Fruit fly (Drosophila melanogaster) whole organism, wandering third instar larva: ENCODE data around the gene CG17267.
A peak's percentile ranks its signal among the peaks of the same experiment; 100 is the strongest.

ENCODE experiments used
- Abd-B ChIP-seq: fragments of >200 bp; optimal IDR thresholded peaks from 2 replicates; lab custom pipeline; 2017; ENCODE audit warnings: missing biosample characterization, missing genetic modification characterization
- CG32264 ChIP-seq: fragments of 200-800 bp; sonication (Bioruptor generic); optimal IDR thresholded peaks from 2 replicates; lab custom pipeline; 2016; ENCODE audit warnings: missing biosample characterization, missing genetic modification characterization
- CG9705 ChIP-seq: fragments of 200-800 bp; sonication (Bioruptor generic); optimal IDR thresholded peaks from 2 replicates; lab custom pipeline; 2018; ENCODE audit warnings: missing biosample characterization, mild to moderate bottlenecking, missing genetic modification characterization
- CrebA ChIP-seq: fragments of 200-800 bp; sonication (Bioruptor generic); optimal IDR thresholded peaks from 2 replicates; lab custom pipeline; 2016; ENCODE audit warnings: missing biosample characterization, mild to moderate bottlenecking, missing genetic modification characterization, borderline replicate concordance
- Dfd ChIP-seq: fragments of >200 bp; optimal IDR thresholded peaks from 2 replicates; lab custom pipeline; 2017; ENCODE audit warnings: missing biosample characterization, missing genetic modification characterization
- Dif ChIP-seq: fragments of 200-275, 200-300 bp; sonication (Bioruptor generic); optimal IDR thresholded peaks from 2 replicates; lab custom pipeline; 2018; ENCODE audit warnings: missing biosample characterization, missing genetic modification characterization; ENCODE audit not compliant: partially characterized antibody
- GATAd ChIP-seq: sonication (Bioruptor generic); optimal IDR thresholded peaks from 2 replicates; lab custom pipeline; 2016; ENCODE audit warnings: missing biosample characterization, missing genetic modification characterization
- HLH106 ChIP-seq: fragments of 200-800 bp; optimal IDR thresholded peaks from 3 replicates; lab custom pipeline; 2019; ENCODE audit warnings: missing biosample characterization, mild to moderate bottlenecking, missing genetic modification characterization, moderate library complexity
- Hnf4 ChIP-seq: fragments of 200-800 bp; sonication (Bioruptor generic); optimal IDR thresholded peaks from 2 replicates; lab custom pipeline; 2016; ENCODE audit warnings: missing biosample characterization, mild to moderate bottlenecking, missing genetic modification characterization
- Hr78 ChIP-seq: fragments of >200 bp; optimal IDR thresholded peaks from 2 replicates; lab custom pipeline; 2017; ENCODE audit warnings: missing biosample characterization, missing genetic modification characterization
- Hr83 ChIP-seq: fragments of 200-300 bp; sonication (Bioruptor generic); optimal IDR thresholded peaks from 2 replicates; lab custom pipeline; 2016; ENCODE audit warnings: missing biosample characterization, mild to moderate bottlenecking, missing genetic modification characterization, moderate library complexity; ENCODE audit not compliant: poor library complexity, severe bottlenecking
- Jra ChIP-seq: sonication (Bioruptor generic); optimal IDR thresholded peaks from 2 replicates; lab custom pipeline; 2016; ENCODE audit warnings: missing biosample characterization, missing genetic modification characterization
- Mio ChIP-seq: sonication (Bioruptor generic); optimal IDR thresholded peaks from 2 replicates; lab custom pipeline; 2016; ENCODE audit warnings: missing biosample characterization, missing genetic modification characterization
- Myc ChIP-seq: fragments of >200 bp; optimal IDR thresholded peaks from 2 replicates; lab custom pipeline; 2017
- N ChIP-seq: fragments of >200 bp; optimal IDR thresholded peaks from 2 replicates; lab custom pipeline; 2018; ENCODE audit warnings: missing biosample characterization, missing external identifiers, missing genetic modification characterization
- OdsH ChIP-seq: fragments of 200-800 bp; sonication (Bioruptor generic); optimal IDR thresholded peaks from 2 replicates; lab custom pipeline; 2016; ENCODE audit warnings: missing biosample characterization, mild to moderate bottlenecking, missing genetic modification characterization
- Rel ChIP-seq, 2 experiments: fragments of 200-800 bp; sonication (Bioruptor generic) in 1 of 2; optimal IDR thresholded peaks; 2 replicates in 1 of 2; 3 replicates in 1 of 2; lab custom pipeline; 2016 to 2019; ENCODE audit warnings: mild to moderate bottlenecking in 2 of 2, missing biosample characterization in 2 of 2, missing genetic modification characterization in 2 of 2, moderate library complexity in 1 of 2
- Sp1 ChIP-seq: fragments of 200-800 bp; sonication (Bioruptor generic); optimal IDR thresholded peaks from 3 replicates; lab custom pipeline; 2019; ENCODE audit warnings: missing biosample characterization, mild to moderate bottlenecking, missing genetic modification characterization, moderate library complexity
- Vsx2 ChIP-seq: fragments of 200-300, 225-300 bp; sonication (Bioruptor generic); optimal IDR thresholded peaks from 2 replicates; lab custom pipeline; 2018; ENCODE audit warnings: missing biosample characterization, missing genetic modification characterization; ENCODE audit not compliant: partially characterized antibody
- br ChIP-seq: fragments of 200-800 bp; sonication (Bioruptor generic); optimal IDR thresholded peaks from 2 replicates; lab custom pipeline; 2016; ENCODE audit warnings: missing biosample characterization, missing genetic modification characterization
- brk ChIP-seq: fragments of 200-800 bp; sonication (Bioruptor generic); optimal IDR thresholded peaks from 2 replicates; lab custom pipeline; 2016; ENCODE audit warnings: missing biosample characterization, mild to moderate bottlenecking, missing genetic modification characterization
- dl ChIP-seq, 2 experiments: fragments of 175-275, 200-275 bp in 1 of 2; fragments of 200-275 bp in 1 of 2; sonication (Bioruptor generic); optimal IDR thresholded peaks; lab custom pipeline; 2018; ENCODE audit warnings: mild to moderate bottlenecking in 2 of 2, missing biosample characterization in 2 of 2, missing genetic modification characterization in 2 of 2, moderate library complexity in 2 of 2; ENCODE audit not compliant: partially characterized antibody in 2 of 2, insufficient read depth in 1 of 2
- dmrt93B ChIP-seq: fragments of 200-800 bp; sonication (Bioruptor generic); optimal IDR thresholded peaks from 2 replicates; lab custom pipeline; 2018; ENCODE audit warnings: missing biosample characterization, mild to moderate bottlenecking, missing genetic modification characterization
- dsf ChIP-seq: sonication (Bioruptor generic); optimal IDR thresholded peaks from 2 replicates; lab custom pipeline; 2016; ENCODE audit warnings: missing biosample characterization, missing genetic modification characterization, borderline replicate concordance
- ey ChIP-seq: fragments of 200-800 bp; sonication (Bioruptor generic); optimal IDR thresholded peaks from 2 replicates; lab custom pipeline; 2016; ENCODE audit warnings: missing biosample characterization, missing genetic modification characterization
- foxo ChIP-seq, 2 experiments: fragments of 200-800 bp; sonication (Bioruptor generic); optimal IDR thresholded peaks; 2 replicates in 1 of 2; 3 replicates in 1 of 2; lab custom pipeline; 2016 to 2017; ENCODE audit warnings: missing biosample characterization in 2 of 2, missing genetic modification characterization in 2 of 2
- fru ChIP-seq: fragments of 200-800 bp; sonication (Bioruptor generic); optimal IDR thresholded peaks from 3 replicates; lab custom pipeline; 2016; ENCODE audit warnings: missing biosample characterization, mild to moderate bottlenecking, missing genetic modification characterization
- h ChIP-seq: fragments of 200-800 bp; sonication (Bioruptor generic); optimal IDR thresholded peaks from 3 replicates; lab custom pipeline; 2016; ENCODE audit warnings: missing biosample characterization, mild to moderate bottlenecking, missing genetic modification characterization
- jim ChIP-seq: fragments of 175-275, 200-325 bp; sonication (Bioruptor generic); optimal IDR thresholded peaks from 2 replicates; lab custom pipeline; 2016; ENCODE audit warnings: missing biosample characterization, mild to moderate bottlenecking, missing genetic modification characterization
- lola ChIP-seq: fragments of >200 bp; optimal IDR thresholded peaks from 2 replicates; lab custom pipeline; 2017; ENCODE audit warnings: missing biosample characterization, missing genetic modification characterization
- pan ChIP-seq: fragments of >200 bp; optimal IDR thresholded peaks from 2 replicates; lab custom pipeline; 2017
- psq ChIP-seq: fragments of 200-800 bp; sonication (Bioruptor generic); optimal IDR thresholded peaks from 3 replicates; lab custom pipeline; 2017; ENCODE audit warnings: missing biosample characterization, mild to moderate bottlenecking, missing genetic modification characterization, moderate library complexity
- rgr ChIP-seq: fragments of 200-800 bp; sonication (Bioruptor generic); optimal IDR thresholded peaks from 3 replicates; lab custom pipeline; 2016; ENCODE audit warnings: missing biosample characterization, mild to moderate bottlenecking, missing genetic modification characterization
- sage ChIP-seq: fragments of 200-800 bp; sonication (Bioruptor generic); optimal IDR thresholded peaks from 2 replicates; lab custom pipeline; 2016; ENCODE audit warnings: missing biosample characterization, mild to moderate bottlenecking, missing genetic modification characterization
- sv ChIP-seq: fragments of 200-800 bp; sonication (Bioruptor generic); optimal IDR thresholded peaks from 3 replicates; lab custom pipeline; 2016; ENCODE audit warnings: missing biosample characterization, missing genetic modification characterization
- tai ChIP-seq: sonication (Bioruptor generic); optimal IDR thresholded peaks from 2 replicates; lab custom pipeline; 2016; ENCODE audit warnings: missing biosample characterization, missing genetic modification characterization
- usp ChIP-seq: fragments of >200 bp; optimal IDR thresholded peaks from 2 replicates; lab custom pipeline; 2017; ENCODE audit warnings: missing biosample characterization, missing genetic modification characterization
- woc ChIP-seq: sonication (Bioruptor generic); optimal IDR thresholded peaks from 2 replicates; lab custom pipeline; 2016; ENCODE audit warnings: missing biosample characterization, mild to moderate bottlenecking, missing genetic modification characterization

The CG17267 gene

dm6 chr3R:20765302-20766155, 26.6 kb upstream of the CG17267 start (continued):
- TF ChIP-seq brk (GFP tag; lab: Kevin White, UChicago) (peak; percentile 53), woc (GFP tag; lab: Kevin White, UChicago) (peak; percentile 78)
- TF ChIP-seq, all 38 proteins: peak for 27

dm6 chr3R:20764058-20764457, 25.2 kb upstream of the CG17267 start:
- TF ChIP-seq CG9705 (GFP tag; lab: Kevin White, UChicago) (no peak), sage (GFP tag; lab: Kevin White, UChicago) (peak; percentile 6), dsf (GFP tag; lab: Kevin White, UChicago) (no peak), HLH106 (peak; percentile 70), Myc (lab: Kevin White, UChicago) (no peak), Vsx2 (GFP tag; lab: Kevin White, UChicago) (no peak), pan (lab: Kevin White, UChicago) (no peak), br (GFP tag; lab: Kevin White, UChicago) (peak; percentile 42), rgr (GFP tag; lab: Kevin White, UChicago) (peak; percentile 58), Jra (no peak), Hnf4 (GFP tag; lab: Kevin White, UChicago) (peak; percentile 32), brk (GFP tag; lab: Kevin White, UChicago) (no peak), Dif (no peak), Hr83 (GFP tag; lab: Kevin White, UChicago) (no peak), fru (GFP tag; lab: Kevin White, UChicago) (peak; percentile 76), foxo (GFP tag; optimal IDR thresholded peaks at IDR 0.05; lab: Kevin White, UChicago) (peak in 1 of 2 experiments; percentile 62), Hr78 (GFP tag; lab: Kevin White, UChicago) (no peak), Mio (GFP tag; lab: Kevin White, UChicago) (no peak), Rel (GFP tag; optimal IDR thresholded peaks at IDR 0.05; lab: Kevin White, UChicago) (peak; percentile 66), Rel (tag; optimal IDR thresholded peaks at IDR 0.05; lab: Kevin White, UChicago) (no peak), h (GFP tag; lab: Kevin White, UChicago) (peak; percentile 60), ey (GFP tag; lab: Kevin White, UChicago) (peak; percentile 63), dmrt93B (GFP tag; lab: Kevin White, UChicago) (peak; percentile 46), lola (GFP tag; lab: Kevin White, UChicago) (no peak), sv (GFP tag; lab: Kevin White, UChicago) (no peak), jim (GFP tag; lab: Kevin White, UChicago) (no peak), OdsH (GFP tag; lab: Kevin White, UChicago) (peak; percentile 52), dl (GFP tag; optimal IDR thresholded peaks at IDR 0.05; lab: Kevin White, UChicago; ENCODE audit: insufficient read depth in 1 of 2, partially characterized antibody in 2 of 2) (no peak), Sp1 (GFP tag; lab: Kevin White, UChicago) (peak; percentile 73), tai (GFP tag; lab: Kevin White, UChicago) (no peak), Dfd (no peak), woc (GFP tag; lab: Kevin White, UChicago) (peak; percentile 57), CrebA (no peak), N (GFP tag; lab: Kevin White, UChicago) (no peak), psq (GFP tag; lab: Kevin White, UChicago) (peak; percentile 82), usp (no peak), Abd-B (GFP tag; lab: Kevin White, UChicago) (no peak), CG32264 (GFP tag; lab: Kevin White, UChicago) (no peak), GATAd (GFP tag; lab: Kevin White, UChicago) (no peak)
